Fruit fly (Drosophila melanogaster) whole organism, embryonic: ENCODE data around the gene hmw.
A peak's percentile ranks its signal among the peaks of the same experiment; 100 is the strongest.

Source experiments
- Bteb2 ChIP-seq: fragments of 200-800 bp; sonication (Bioruptor generic); optimal IDR thresholded peaks from 2 replicates; lab custom pipeline; 2016; ENCODE audit warnings: missing biosample characterization, missing genetic modification characterization
- CG12071 ChIP-seq: fragments of 200-800 bp; sonication (Bioruptor generic); optimal IDR thresholded peaks from 3 replicates; lab custom pipeline; 2018; ENCODE audit warnings: missing biosample characterization, mild to moderate bottlenecking, missing genetic modification characterization
- CG13424 ChIP-seq: fragments of 200-800 bp; sonication (Bioruptor generic); optimal IDR thresholded peaks from 2 replicates; lab custom pipeline; 2019; ENCODE audit warnings: missing biosample characterization, mild to moderate bottlenecking, missing genetic modification characterization, moderate library complexity
- CG14860 ChIP-seq: fragments of 200-800 bp; sonication (Bioruptor generic); IDR thresholded peaks from 3 replicates; pipeline ENCODE4 v1.3.6; 2022; ENCODE audit warnings: missing biosample characterization, missing genetic modification characterization; ENCODE audit not compliant: partially characterized antibody
- CG15011 ChIP-seq: fragments of 200-800 bp; sonication (Bioruptor generic); optimal IDR thresholded peaks from 3 replicates; lab custom pipeline; 2018; ENCODE audit warnings: missing biosample characterization, mild to moderate bottlenecking, missing genetic modification characterization
- CG1603 ChIP-seq: fragments of 200-800 bp; sonication (Bioruptor generic); optimal IDR thresholded peaks from 2 replicates; lab custom pipeline; 2019; ENCODE audit warnings: missing biosample characterization, mild to moderate bottlenecking, missing genetic modification characterization, moderate library complexity
- CG2120 ChIP-seq: fragments of 200-800 bp; sonication (Bioruptor generic); optimal IDR thresholded peaks from 3 replicates; lab custom pipeline; 2016; ENCODE audit warnings: missing biosample characterization, missing genetic modification characterization
- CG2889 ChIP-seq: fragments of 200-800 bp; sonication (Bioruptor generic); IDR thresholded peaks from 3 replicates; pipeline ENCODE4 v1.3.6; 2022; ENCODE audit warnings: missing biosample characterization, missing genetic modification characterization
- CG31441 ChIP-seq: fragments of 200-800 bp; sonication (Bioruptor generic); IDR thresholded peaks from 2 replicates; pipeline ENCODE4 v1.3.6; 2022; ENCODE audit warnings: missing biosample characterization, missing genetic modification characterization
- CG34376 ChIP-seq: fragments of 200-800 bp; sonication (Bioruptor generic); optimal IDR thresholded peaks from 2 replicates; lab custom pipeline; 2018; ENCODE audit warnings: missing biosample characterization, mild to moderate bottlenecking, missing genetic modification characterization
- CG34422 ChIP-seq: fragments of 200-800 bp; sonication (Bioruptor generic); IDR thresholded peaks from 3 replicates; pipeline ENCODE4 v1.3.6; 2022; ENCODE audit warnings: missing biosample characterization, missing genetic modification characterization
- CG43689 ChIP-seq: fragments of 200-800 bp; sonication (Bioruptor generic); IDR thresholded peaks from 2 replicates; pipeline ENCODE4 v1.3.6; 2022; ENCODE audit warnings: missing biosample characterization, missing genetic modification characterization
- CG6765 ChIP-seq: fragments of 200-800 bp; sonication (Bioruptor generic); optimal IDR thresholded peaks from 3 replicates; lab custom pipeline; 2017; ENCODE audit warnings: missing biosample characterization, mild to moderate bottlenecking, missing genetic modification characterization
- CG7963 ChIP-seq: fragments of 200-800 bp; sonication (Bioruptor generic); IDR thresholded peaks from 3 replicates; pipeline ENCODE4 v1.3.6; 2022; ENCODE audit warnings: missing biosample characterization, missing genetic modification characterization; ENCODE audit not compliant: partially characterized antibody
- D ChIP-seq, 2 experiments: fragments of 200-800 bp in 1 of 2; fragments of >200 bp in 1 of 2; sonication (Bioruptor generic) in 1 of 2; optimal IDR thresholded peaks; 2 replicates in 1 of 2; 3 replicates in 1 of 2; lab custom pipeline; 2017; ENCODE audit warnings: mild to moderate bottlenecking in 1 of 2, missing biosample characterization in 1 of 2, missing genetic modification characterization in 1 of 2, missing genetic modification reagents in 1 of 2
- D19A ChIP-seq: fragments of 200-800 bp; optimal IDR thresholded peaks from 3 replicates; lab custom pipeline; 2019; ENCODE audit warnings: missing biosample characterization, mild to moderate bottlenecking, missing genetic modification characterization, moderate library complexity
- D19B ChIP-seq: fragments of 200-800 bp; sonication (Bioruptor generic); optimal IDR thresholded peaks from 2 replicates; lab custom pipeline; 2017; ENCODE audit warnings: missing biosample characterization, mild to moderate bottlenecking, missing genetic modification characterization
- Dll ChIP-seq: fragments of 200-800 bp; sonication (Bioruptor generic); IDR thresholded peaks from 4 replicates; pipeline ENCODE4 v1.3.6; 2022; ENCODE audit warnings: missing biosample characterization, missing genetic modification characterization; ENCODE audit not compliant: partially characterized antibody
- Ets97D ChIP-seq: fragments of 200-800 bp; sonication (Bioruptor generic); optimal IDR thresholded peaks from 3 replicates; lab custom pipeline; 2016; ENCODE audit warnings: missing biosample characterization, missing genetic modification characterization
- MESR4 ChIP-seq: fragments of 200-800 bp; sonication (Bioruptor generic); optimal IDR thresholded peaks from 2 replicates; lab custom pipeline; 2018; ENCODE audit warnings: missing biosample characterization, mild to moderate bottlenecking, missing genetic modification characterization, moderate library complexity
- Med ChIP-seq: fragments of 200-800 bp; sonication (Bioruptor generic); peaks from one replicate; lab custom pipeline; 2016; ENCODE audit warnings: missing biosample characterization, missing genetic modification characterization, mild to moderate bottlenecking, inconsistent platforms, moderate library complexity
- NfI ChIP-seq: fragments of 200-800 bp; sonication (Bioruptor generic); optimal IDR thresholded peaks from 3 replicates; lab custom pipeline; 2018; ENCODE audit warnings: missing biosample characterization, mild to moderate bottlenecking, missing genetic modification characterization, moderate library complexity
- Optix ChIP-seq: fragments of 200-800 bp; sonication (Bioruptor generic); IDR thresholded peaks from 3 replicates; pipeline ENCODE4 v1.3.6; 2022; ENCODE audit warnings: missing biosample characterization, missing genetic modification characterization
- PHDP ChIP-seq: fragments of 200-800 bp; sonication (Bioruptor generic); optimal IDR thresholded peaks from 3 replicates; lab custom pipeline; 2018; ENCODE audit warnings: missing biosample characterization, mild to moderate bottlenecking, missing genetic modification characterization, moderate library complexity
- Rfx ChIP-seq: fragments of 200-800 bp; sonication (Bioruptor generic); IDR thresholded peaks from 2 replicates; pipeline ENCODE4 v1.3.6; 2022; ENCODE audit warnings: missing biosample characterization, missing genetic modification characterization
- Side ChIP-seq: fragments of 200-800 bp; sonication (Bioruptor generic); optimal IDR thresholded peaks from 2 replicates; lab custom pipeline; 2016; ENCODE audit warnings: missing biosample characterization, missing genetic modification characterization
- Sry-δ ChIP-seq: fragments of 200-800 bp; sonication (Bioruptor generic); optimal IDR thresholded peaks from 2 replicates; lab custom pipeline; 2016; ENCODE audit warnings: missing biosample characterization, missing genetic modification characterization
- Vsx1 ChIP-seq: fragments of 200-800 bp; sonication (Bioruptor generic); optimal IDR thresholded peaks from 2 replicates; lab custom pipeline; 2017; ENCODE audit warnings: missing biosample characterization, mild to moderate bottlenecking, missing genetic modification characterization, missing genetic modification reagents
- bab2 ChIP-seq: fragments of 200-800 bp; sonication (Bioruptor generic); optimal IDR thresholded peaks from 2 replicates; lab custom pipeline; 2016; ENCODE audit warnings: missing biosample characterization, missing genetic modification characterization
- cas ChIP-seq: fragments of 200-800 bp; sonication (Bioruptor generic); IDR thresholded peaks from 2 replicates; pipeline ENCODE4 v1.3.6; 2022; ENCODE audit warnings: missing biosample characterization, missing genetic modification characterization
- chn ChIP-seq: fragments of 200-800 bp; sonication (Bioruptor generic); optimal IDR thresholded peaks from 2 replicates; lab custom pipeline; 2016; ENCODE audit warnings: missing biosample characterization, missing genetic modification characterization
- crol ChIP-seq: fragments of 200-800 bp; sonication (Bioruptor generic); IDR thresholded peaks from 2 replicates; pipeline ENCODE4 v1.3.6; 2022; ENCODE audit warnings: missing biosample characterization, missing genetic modification characterization
- crp ChIP-seq, 2 experiments: fragments of 200-800 bp; sonication (Bioruptor generic); optimal IDR thresholded peaks; 2 replicates in 1 of 2; 3 replicates in 1 of 2; lab custom pipeline; 2017; ENCODE audit warnings: missing biosample characterization in 2 of 2, missing genetic modification characterization in 2 of 2, mild to moderate bottlenecking in 1 of 2, moderate library complexity in 1 of 2
- dmrt99B ChIP-seq: fragments of 200-800 bp; sonication (Bioruptor generic); optimal IDR thresholded peaks from 2 replicates; lab custom pipeline; 2018; ENCODE audit warnings: missing biosample characterization, mild to moderate bottlenecking, missing genetic modification characterization, moderate library complexity
- exex ChIP-seq: fragments of 200-800 bp; sonication (Bioruptor generic); optimal IDR thresholded peaks from 4 replicates; lab custom pipeline; 2018; ENCODE audit warnings: missing biosample characterization, mild to moderate bottlenecking, missing genetic modification characterization, moderate library complexity
- fd96Cb ChIP-seq: fragments of 200-800 bp; sonication (Bioruptor generic); optimal IDR thresholded peaks from 2 replicates; lab custom pipeline; 2018; ENCODE audit warnings: missing biosample characterization, mild to moderate bottlenecking, missing genetic modification characterization, moderate library complexity
- gce ChIP-seq: fragments of 200-800 bp; sonication (Bioruptor generic); IDR thresholded peaks from 3 replicates; pipeline ENCODE4 v1.3.6; 2022; ENCODE audit warnings: missing biosample characterization, missing genetic modification characterization
- gsb ChIP-seq: fragments of 200-800 bp; sonication (Bioruptor generic); IDR thresholded peaks from 2 replicates; pipeline ENCODE4 v1.3.6; 2022; ENCODE audit warnings: missing biosample characterization, missing genetic modification characterization
- ind ChIP-seq: fragments of 200-800 bp; sonication (Bioruptor generic); optimal IDR thresholded peaks from 3 replicates; lab custom pipeline; 2016; ENCODE audit warnings: missing biosample characterization, missing genetic modification characterization
- insv ChIP-seq, 2 experiments: fragments of 200-800 bp; sonication (Bioruptor generic); optimal IDR thresholded peaks; 3 replicates each; lab custom pipeline; 2016 to 2018; ENCODE audit warnings: missing biosample characterization in 2 of 2, missing genetic modification characterization in 2 of 2
- onecut ChIP-seq: fragments of 200-800 bp; sonication (Bioruptor generic); IDR thresholded peaks from 2 replicates; pipeline ENCODE4 v1.3.6; 2022; ENCODE audit warnings: missing biosample characterization, missing genetic modification characterization
- row ChIP-seq: fragments of 200-800 bp; sonication (Bioruptor generic); IDR thresholded peaks from 3 replicates; pipeline ENCODE4 v1.3.6; 2022; ENCODE audit warnings: missing biosample characterization, missing genetic modification characterization
- sd ChIP-seq: fragments of 200-800 bp; sonication (Bioruptor generic); optimal IDR thresholded peaks from 3 replicates; lab custom pipeline; 2018; ENCODE audit warnings: missing biosample characterization, mild to moderate bottlenecking, missing genetic modification characterization, moderate library complexity
- sim ChIP-seq: fragments of 200-800 bp; sonication (Bioruptor generic); IDR thresholded peaks from 2 replicates; pipeline ENCODE4 v1.3.6; 2022; ENCODE audit warnings: missing biosample characterization, missing genetic modification characterization
- toy ChIP-seq: fragments of 200-800 bp; sonication (Bioruptor generic); IDR thresholded peaks from 2 replicates; pipeline ENCODE4 v1.3.6; 2022; ENCODE audit warnings: missing biosample characterization, missing genetic modification characterization
- trem ChIP-seq: fragments of 200-800 bp; optimal IDR thresholded peaks from 3 replicates; lab custom pipeline; 2019; ENCODE audit warnings: missing biosample characterization, mild to moderate bottlenecking, missing genetic modification characterization, moderate library complexity
- unc-4 ChIP-seq: fragments of 200-800 bp; sonication (Bioruptor generic); IDR thresholded peaks from 2 replicates; pipeline ENCODE4 v1.3.6; 2022; ENCODE audit warnings: missing biosample characterization, missing genetic modification characterization; ENCODE audit not compliant: partially characterized antibody
- wek ChIP-seq: fragments of 200-800 bp; sonication (Bioruptor generic); optimal IDR thresholded peaks from 3 replicates; lab custom pipeline; 2018; ENCODE audit warnings: missing biosample characterization, mild to moderate bottlenecking, missing genetic modification characterization, moderate library complexity

The hmw gene

DNA sequence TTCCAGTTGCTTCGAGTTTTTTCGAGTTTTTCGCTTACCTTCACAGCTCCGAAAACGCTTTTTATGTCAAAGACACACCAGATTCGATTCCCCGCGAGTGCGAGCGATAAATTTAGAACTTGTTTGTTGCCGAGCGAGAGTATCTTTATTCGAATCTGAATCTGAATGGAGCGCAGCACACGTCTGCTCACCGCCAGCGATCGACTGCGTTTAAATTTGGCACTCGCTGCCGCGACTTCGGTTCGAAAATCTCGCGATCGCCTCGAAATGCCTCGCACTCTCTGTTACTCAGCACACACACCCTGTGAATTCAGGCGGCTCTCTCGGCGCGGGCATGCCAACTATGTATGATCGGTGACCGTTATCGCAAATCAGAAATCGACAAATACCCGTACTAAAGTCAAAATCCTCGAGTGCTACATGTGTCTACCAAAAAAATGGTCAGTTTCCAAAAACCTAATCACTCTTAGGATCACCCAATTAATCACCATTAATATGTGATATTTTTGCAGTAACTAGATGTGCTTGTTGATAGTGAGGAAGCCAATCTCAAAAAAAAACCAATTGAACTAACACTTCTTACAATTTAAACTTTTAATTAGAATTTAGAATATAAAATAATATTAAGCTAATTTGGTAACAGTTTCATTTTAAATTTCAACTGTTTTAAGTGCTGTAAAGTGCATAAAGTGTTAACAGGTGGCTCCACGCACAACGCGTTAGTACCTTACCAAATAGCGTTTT, 37.3 kb downstream of the hmw start, which contains the start of gene Vha100-2 (continued):
- TF ChIP-seq insv (GFP tag; optimal IDR thresholded peaks at IDR 0.05; lab: Kevin White, UChicago), result peak in 1 of 2 experiments; percentile 51
- TF ChIP-seq D19A, result peak; percentile 39
- TF ChIP-seq CG34376 (GFP tag; lab: Kevin White, UChicago), result peak; percentile 67
- peak; percentile 51 for TF ChIP-seq CG31441
- 0 out of 2 replicates have a peak, but pooled peaks have one; percentile 36 for TF ChIP-seq gsb (GFP tag; lab: Robert Waterston, UW)
- TF ChIP-seq CG14860 (GFP tag; lab: Robert Waterston, UW), result peak; percentile 41; the same call in 1 of the 3 replicates
- TF ChIP-seq onecut (GFP tag; lab: Robert Waterston, UW), result 0 out of 2 replicates have a peak, but pooled peaks have one; percentile 28
- peak; percentile 98 for TF ChIP-seq Vsx1 (GFP tag; lab: Kevin White, UChicago)
- peak; percentile 83 for TF ChIP-seq row (GFP tag; lab: Robert Waterston, UW)
- TF ChIP-seq CG1603, result peak; percentile 67
- TF ChIP-seq Med (GFP tag; lab: Kevin White, UChicago), result peak; percentile 91
- TF ChIP-seq Bteb2, result peak; percentile 23
- peak; percentile 93 for TF ChIP-seq trem (tag; lab: Kevin White, UChicago)
- TF ChIP-seq CG13424 (tag; lab: Kevin White, UChicago), result peak; percentile 35
- TF ChIP-seq CG15011, result peak; percentile 8
- TF ChIP-seq Optix (GFP tag; lab: Robert Waterston, UW), result 0 out of 3 replicates have a peak, but pooled peaks have one; percentile 5
- TF ChIP-seq wek (GFP tag; lab: Kevin White, UChicago), result peak; percentile 91
- TF ChIP-seq Ets97D (GFP tag; lab: Kevin White, UChicago), result peak; percentile 62
- TF ChIP-seq NfI, result peak; percentile 0
- 0 out of 2 replicates have a peak, but pooled peaks have one; percentile 1 for TF ChIP-seq crol (GFP tag; lab: Robert Waterston, UW)
- peak; percentile 33 for TF ChIP-seq PHDP (tag; lab: Kevin White, UChicago)

DNA sequence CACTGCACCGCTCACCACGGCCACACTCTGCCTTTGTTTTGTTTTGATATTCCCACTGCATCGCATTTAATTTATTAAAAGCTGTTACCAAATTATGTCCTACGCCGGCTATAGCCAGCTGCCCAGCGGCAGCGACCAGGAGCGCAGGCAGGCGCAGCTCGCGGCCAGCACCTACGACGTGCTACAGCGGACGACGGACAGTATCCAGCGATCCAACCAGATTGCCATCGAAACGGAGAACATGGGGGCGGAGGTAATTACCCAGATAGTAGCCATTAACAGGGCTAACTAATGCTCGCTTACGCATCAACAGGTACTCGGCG, 37.9 kb downstream of the hmw start:
- TF ChIP-seq bab2 (GFP tag; lab: Kevin White, UChicago), result no peak
- TF ChIP-seq Dll, result peak; percentile 44; the same call in 1 of the 4 replicates
- TF ChIP-seq CG2120 (GFP tag; lab: Kevin White, UChicago), result no peak
- no peak for TF ChIP-seq sim (GFP tag; lab: Robert Waterston, UW)
- 0 out of 2 replicates have a peak, but pooled peaks have one; percentile 15 for TF ChIP-seq unc-4 (GFP tag; lab: Robert Waterston, UW)
- peak; percentile 39 for TF ChIP-seq exex (tag; lab: Kevin White, UChicago)
- TF ChIP-seq Sry-δ (GFP tag; lab: Kevin White, UChicago), result no peak
- TF ChIP-seq toy, result no peak
- TF ChIP-seq dmrt99B (tag; lab: Kevin White, UChicago), result no peak
- no peak for TF ChIP-seq crp (GFP tag; optimal IDR thresholded peaks at IDR 0.05; lab: Kevin White, UChicago)
- TF ChIP-seq sd, result no peak
- no peak for TF ChIP-seq CG2889
- TF ChIP-seq CG12071 (GFP tag; lab: Kevin White, UChicago), result no peak
- TF ChIP-seq fd96Cb (tag; lab: Kevin White, UChicago), result no peak
- TF ChIP-seq CG43689 (GFP tag; lab: Robert Waterston, UW), result no peak
- no peak for TF ChIP-seq Side (GFP tag; lab: Kevin White, UChicago)
- no peak; the same call in 1 of the 2 replicates for TF ChIP-seq Rfx (GFP tag; lab: Robert Waterston, UW)
- TF ChIP-seq CG6765 (GFP tag; lab: Kevin White, UChicago), result no peak
- TF ChIP-seq MESR4 (GFP tag; lab: Kevin White, UChicago), result peak; percentile 55
- no peak for TF ChIP-seq gce (GFP tag; lab: Robert Waterston, UW)
- no peak for TF ChIP-seq D (optimal IDR thresholded peaks at IDR 0.05; lab: Kevin White, UChicago)
- TF ChIP-seq D (GFP tag; optimal IDR thresholded peaks at IDR 0.05; lab: Kevin White, UChicago), result no peak
- TF ChIP-seq ind (GFP tag; lab: Kevin White, UChicago), result no peak
- TF ChIP-seq chn (GFP tag; lab: Kevin White, UChicago), result no peak
- TF ChIP-seq CG7963 (GFP tag; lab: Robert Waterston, UW), result 0 out of 3 replicates have a peak, but pooled peaks have one; percentile 48
- TF ChIP-seq cas (GFP tag; lab: Robert Waterston, UW), result no peak
- no peak for TF ChIP-seq PHDP (tag; lab: Kevin White, UChicago)
- TF ChIP-seq D19B (GFP tag; lab: Kevin White, UChicago), result no peak
- no peak for TF ChIP-seq CG34422
